Worm (Caenorhabditis elegans) whole organism, L2 larva: ENCODE results near the gene str-9.

Source experiments
- F13H6.1 ChIP-seq: sonication (generic microtip); optimal IDR thresholded peaks from 2 replicates; lab custom pipeline; 2016; ENCODE audit warnings: missing genetic modification characterization, missing compliant biosample characterization
- R02D3.7 ChIP-seq: fragments of 150-350 bp; optimal IDR thresholded peaks from 2 replicates; lab custom pipeline; 2014; ENCODE audit warnings: missing biosample characterization, missing genetic modification characterization
- ZK546.5 ChIP-seq: sonication (generic microtip); optimal IDR thresholded peaks from 2 replicates; lab custom pipeline; 2017; ENCODE audit warnings: missing biosample characterization, missing genetic modification characterization
- alr-1 ChIP-seq: fragments of 150-350 bp; optimal IDR thresholded peaks from 2 replicates; lab custom pipeline; 2014; ENCODE audit warnings: missing biosample characterization, missing genetic modification characterization
- aly-2 ChIP-seq: fragments of 150-350 bp; optimal IDR thresholded peaks from 2 replicates; lab custom pipeline; 2014; ENCODE audit warnings: missing biosample characterization, missing genetic modification characterization
- blmp-1 ChIP-seq: sonication (generic microtip); optimal IDR thresholded peaks from 2 replicates; lab custom pipeline; 2017; ENCODE audit warnings: missing genetic modification characterization, mild to moderate bottlenecking, missing compliant biosample characterization, antibody characterized with exemption, moderate library complexity; ENCODE audit not compliant: insufficient read depth
- ceh-16 ChIP-seq: fragments of 150-350 bp; optimal IDR thresholded peaks from 2 replicates; lab custom pipeline; 2014; ENCODE audit warnings: missing biosample characterization, missing genetic modification characterization
- ceh-82 ChIP-seq: fragments of 150-350 bp; optimal IDR thresholded peaks from 2 replicates; lab custom pipeline; 2014; ENCODE audit warnings: missing biosample characterization, missing genetic modification characterization
- crh-2 ChIP-seq: sonication (generic microtip); optimal IDR thresholded peaks from 2 replicates; lab custom pipeline; 2017; ENCODE audit warnings: missing biosample characterization, missing genetic modification characterization
- dmd-4 ChIP-seq: sonication (generic microtip); optimal IDR thresholded peaks from 2 replicates; lab custom pipeline; 2017; ENCODE audit warnings: missing biosample characterization, missing genetic modification characterization
- egl-27 ChIP-seq: sonication (generic microtip); optimal IDR thresholded peaks from 3 replicates; lab custom pipeline; 2017; ENCODE audit warnings: missing biosample characterization, missing genetic modification reagents, missing genetic modification characterization
- elt-1 ChIP-seq: fragments of 150-350 bp; optimal IDR thresholded peaks from 2 replicates; lab custom pipeline; 2014; ENCODE audit warnings: missing biosample characterization, missing genetic modification characterization
- elt-3 ChIP-seq: sonication (generic microtip); optimal IDR thresholded peaks from 2 replicates; lab custom pipeline; 2017; ENCODE audit warnings: missing biosample characterization, missing genetic modification characterization
- fos-1 ChIP-seq: fragments of 150-350 bp; optimal IDR thresholded peaks from 2 replicates; lab custom pipeline; 2014; ENCODE audit warnings: missing biosample characterization, missing genetic modification characterization
- gmeb-1 ChIP-seq: fragments of 150-350 bp; optimal IDR thresholded peaks from 2 replicates; lab custom pipeline; 2014; ENCODE audit warnings: missing biosample characterization, missing genetic modification characterization
- lin-11 ChIP-seq: fragments of 150-350 bp; sonication (generic microtip); optimal IDR thresholded peaks from 2 replicates; lab custom pipeline; 2014; ENCODE audit warnings: missing biosample characterization, missing genetic modification characterization, inconsistent platforms, mixed read lengths
- lin-39 ChIP-seq: fragments of 150-350 bp; optimal IDR thresholded peaks from 2 replicates; lab custom pipeline; 2014; ENCODE audit warnings: missing biosample characterization, missing genetic modification reagents, missing genetic modification characterization
- lsy-2 ChIP-seq, 2 experiments: fragments of 150-350 bp in 1 of 2; sonication (generic microtip) in 1 of 2; optimal IDR thresholded peaks; 2 replicates each; lab custom pipeline; 2014 to 2017; ENCODE audit warnings: missing biosample characterization in 2 of 2, missing genetic modification characterization in 2 of 2
- mab-5 ChIP-seq: fragments of 150-350 bp; optimal IDR thresholded peaks from 2 replicates; lab custom pipeline; 2014; ENCODE audit warnings: missing biosample characterization, missing genetic modification characterization
- mbf-1 ChIP-seq: sonication (generic microtip); optimal IDR thresholded peaks from 2 replicates; lab custom pipeline; 2017; ENCODE audit warnings: missing biosample characterization, missing genetic modification characterization
- nhr-12 ChIP-seq: fragments of 150-350 bp; optimal IDR thresholded peaks from 2 replicates; lab custom pipeline; 2014; ENCODE audit warnings: missing biosample characterization, missing genetic modification characterization
- nhr-129 ChIP-seq: fragments of 150-350 bp; optimal IDR thresholded peaks from 2 replicates; lab custom pipeline; 2014; ENCODE audit warnings: missing biosample characterization, missing genetic modification characterization
- nhr-21 ChIP-seq: fragments of 150-350 bp; optimal IDR thresholded peaks from 2 replicates; lab custom pipeline; 2014; ENCODE audit warnings: missing biosample characterization, missing genetic modification characterization
- nhr-23 ChIP-seq: fragments of 150-350 bp; optimal IDR thresholded peaks from 2 replicates; lab custom pipeline; 2014; ENCODE audit warnings: missing biosample characterization, missing genetic modification reagents, missing genetic modification characterization
- nhr-25 ChIP-seq: fragments of 150-350 bp; sonication (generic microtip); optimal IDR thresholded peaks from 3 replicates; lab custom pipeline; 2014; ENCODE audit warnings: missing biosample characterization, missing genetic modification characterization
- nhr-6 ChIP-seq: fragments of 150-350 bp; optimal IDR thresholded peaks from 2 replicates; lab custom pipeline; 2014; ENCODE audit warnings: missing biosample characterization, missing genetic modification characterization
- nhr-77 ChIP-seq: fragments of 150-350 bp; optimal IDR thresholded peaks from 2 replicates; lab custom pipeline; 2014; ENCODE audit warnings: missing biosample characterization, missing genetic modification characterization
- peb-1 ChIP-seq: fragments of 150-350 bp; optimal IDR thresholded peaks from 2 replicates; lab custom pipeline; 2014; ENCODE audit warnings: missing biosample characterization, missing genetic modification characterization
- skn-1 ChIP-seq: sonication (generic microtip); optimal IDR thresholded peaks from 2 replicates; lab custom pipeline; 2017; ENCODE audit warnings: missing biosample characterization, missing genetic modification characterization
- unc-39 ChIP-seq: fragments of 150-350 bp; optimal IDR thresholded peaks from 2 replicates; lab custom pipeline; 2014; ENCODE audit warnings: missing biosample characterization, missing genetic modification characterization
- unc-55 ChIP-seq: fragments of 150-350 bp; sonication (generic microtip); optimal IDR thresholded peaks from 3 replicates; lab custom pipeline; 2014; ENCODE audit warnings: missing biosample characterization, missing genetic modification reagents, missing genetic modification characterization
- unc-62 ChIP-seq: fragments of 150-350 bp; optimal IDR thresholded peaks from 2 replicates; lab custom pipeline; 2014; ENCODE audit warnings: missing biosample characterization, missing genetic modification reagents, missing genetic modification characterization

The str-9 gene

DNA sequence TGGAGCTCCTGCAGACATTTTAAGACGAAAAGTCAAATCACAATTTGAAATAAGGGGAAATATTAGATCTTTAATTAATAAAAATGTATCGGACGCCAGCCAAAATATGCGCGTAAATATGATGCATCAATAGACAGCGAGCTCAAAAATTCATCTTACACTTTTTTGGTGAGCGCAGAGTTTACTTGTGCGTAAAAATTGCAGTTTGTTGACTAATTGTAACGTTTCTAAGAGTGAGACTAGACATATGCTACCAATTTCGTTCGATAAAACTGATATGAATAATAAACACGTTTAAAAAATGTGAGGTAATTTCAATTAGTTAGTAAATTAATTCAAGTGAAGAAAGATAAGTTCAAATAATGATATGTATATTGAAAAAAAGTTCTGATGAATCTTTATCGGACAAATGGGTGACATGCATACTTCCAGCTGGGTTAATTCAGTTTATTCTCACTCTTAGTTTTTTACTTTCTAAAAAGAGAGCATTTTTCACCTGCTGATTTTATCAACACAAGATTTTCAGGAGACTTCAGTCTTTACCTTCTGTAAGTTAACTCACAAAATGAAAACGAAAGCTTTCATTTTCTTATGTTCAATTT is 20.7 kb downstream of the str-9 start, which contains the start of the genes nhr-285 and irld-52:
TSS of gene nhr-285 (minus strand) at position 101 of the 602 bp plus-strand sequence.
TSS of gene irld-52 (plus strand) at position 552 of the 602 bp plus-strand sequence.
- TF ChIP-seq elt-3 (tag; lab: Kevin White, UChicago) = no peak

DNA sequence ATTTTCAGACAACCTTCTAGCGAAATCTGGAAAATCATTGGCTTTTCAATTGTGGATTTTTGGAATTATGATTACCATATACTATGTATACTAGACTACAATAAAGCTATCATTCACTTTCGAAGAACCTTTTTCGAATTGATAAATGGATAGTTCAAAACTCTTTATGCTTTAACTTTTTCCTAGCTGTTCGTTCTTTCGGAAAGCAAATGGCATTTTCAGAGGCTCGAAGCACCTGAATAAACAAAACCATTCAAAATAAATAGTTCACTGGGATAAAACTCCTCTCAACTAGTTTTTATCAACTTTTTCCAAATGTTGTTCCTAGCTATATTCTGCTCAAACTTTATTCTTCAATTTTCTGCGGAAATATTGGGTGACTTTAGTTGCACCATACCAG is 22.5 kb downstream of the str-9 start, which contains the start of gene T26E4.2:
TSS of gene T26E4.2 (plus strand) at position 301 of the 400 bp plus-strand sequence.
- no peak for TF ChIP-seq nhr-6 (tag; lab: Kevin White, UChicago)
- TF ChIP-seq ceh-82 = no peak
- TF ChIP-seq lin-11 (tag; lab: Kevin White, UChicago) = no peak
- TF ChIP-seq lsy-2 (tag; optimal IDR thresholded peaks at IDR 0.05; lab: Kevin White, UChicago) = no peak
- TF ChIP-seq mbf-1 (tag; lab: Kevin White, UChicago) = no peak
- TF ChIP-seq nhr-12 = no peak
- no peak for TF ChIP-seq F13H6.1 (tag; lab: Kevin White, UChicago)
- no peak for TF ChIP-seq peb-1 (tag; lab: Kevin White, UChicago)
- no peak for TF ChIP-seq alr-1 (tag; lab: Kevin White, UChicago)
- no peak for TF ChIP-seq unc-62 (GFP tag; lab: Kevin White, UChicago)
- TF ChIP-seq egl-27 (tag; lab: Kevin White, UChicago) = no peak
- TF ChIP-seq nhr-77 (tag; lab: Kevin White, UChicago) = no peak
- TF ChIP-seq nhr-21 (tag; lab: Kevin White, UChicago) = no peak
- TF ChIP-seq skn-1 = no peak

DNA sequence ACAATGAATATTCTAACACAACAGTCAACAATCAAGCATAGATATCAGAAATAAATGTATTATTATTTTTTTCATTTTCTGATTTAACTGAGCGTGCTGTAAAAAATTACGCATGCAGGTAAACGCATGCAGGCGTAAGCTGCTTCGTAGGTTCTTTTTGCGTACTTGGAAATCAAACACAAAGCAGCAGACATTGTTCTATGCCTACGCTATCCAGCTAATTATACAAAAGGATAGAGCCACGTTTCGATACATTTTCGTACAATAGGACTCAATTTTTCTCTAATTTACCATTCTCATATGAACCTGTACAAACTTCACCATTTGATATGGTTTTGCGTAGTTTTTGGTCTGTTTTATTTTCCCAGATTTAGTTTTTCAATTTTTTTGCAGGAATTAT is 23.9 kb downstream of the str-9 start, which contains the start of gene T26E4.3:
TSS of gene T26E4.3 (plus strand) at position 301 of the 400 bp plus-strand sequence.
- TF ChIP-seq mbf-1 (tag; lab: Kevin White, UChicago) (no peak), aly-2 (tag; lab: Kevin White, UChicago) (no peak), lin-39 (tag; lab: Kevin White, UChicago) (no peak), R02D3.7 (no peak), unc-39 (no peak), crh-2 (no peak), elt-1 (tag; lab: Kevin White, UChicago) (no peak), nhr-25 (no peak), nhr-6 (tag; lab: Kevin White, UChicago) (no peak), fos-1 (tag; lab: Kevin White, UChicago) (no peak)
- TF ChIP-seq, all 48 proteins: peak for 0

DNA sequence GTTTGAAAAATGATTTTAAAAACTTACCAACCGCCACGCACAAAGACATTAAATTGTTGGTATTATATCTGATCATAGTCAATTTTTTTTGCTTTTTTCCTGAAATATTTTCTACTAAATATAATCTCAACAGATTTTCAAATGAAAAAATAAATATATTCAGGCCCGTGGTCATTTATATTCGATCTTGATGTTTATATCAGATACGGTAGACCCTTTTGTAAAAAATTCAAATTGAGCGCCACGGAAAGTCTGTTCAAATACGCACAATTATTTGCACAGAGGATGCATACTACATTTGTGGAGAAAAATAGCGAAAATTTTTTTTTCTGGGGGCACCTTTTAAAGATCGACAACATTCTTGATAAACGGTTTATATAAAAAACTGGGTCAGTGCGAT is 33.9 kb downstream of the str-9 start, which contains the start of gene T26E4.4:
TSS of gene T26E4.4 (minus strand) at position 101 of the 400 bp plus-strand sequence.
- TF ChIP-seq ceh-16 = no peak
- no peak for TF ChIP-seq crh-2
- TF ChIP-seq nhr-23 (tag; lab: Kevin White, UChicago) = no peak
- TF ChIP-seq dmd-4 (tag; lab: Kevin White, UChicago) = no peak
- no peak for TF ChIP-seq nhr-77 (tag; lab: Kevin White, UChicago)
- no peak for TF ChIP-seq ZK546.5 (tag; lab: Kevin White, UChicago)
- no peak for TF ChIP-seq nhr-12

DNA sequence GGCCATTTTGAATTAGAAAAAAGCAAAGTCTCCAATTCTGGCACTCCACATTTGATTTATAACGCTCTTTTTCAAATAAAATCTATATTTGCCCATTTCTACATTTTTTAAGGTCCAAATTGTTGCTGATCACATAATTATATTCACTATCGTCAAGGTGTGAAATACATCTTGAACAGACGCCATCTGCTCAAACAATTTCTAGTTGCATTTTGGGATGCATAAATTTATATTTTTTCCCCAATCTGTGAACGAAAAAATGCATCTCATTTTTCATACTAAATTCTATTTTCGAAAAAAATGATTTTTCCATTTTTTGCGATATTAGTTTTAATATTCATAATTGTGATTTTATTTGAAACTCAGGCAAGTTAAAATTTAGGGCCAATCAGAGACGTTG is 34.7 kb downstream of the str-9 start, which contains the start of gene T26E4.7:
TSS of gene T26E4.7 (plus strand) at position 301 of the 400 bp plus-strand sequence.
- TF ChIP-seq unc-62 (GFP tag; lab: Kevin White, UChicago) (no peak), fos-1 (tag; lab: Kevin White, UChicago) (no peak), mab-5 (no peak), lin-39 (tag; lab: Kevin White, UChicago) (no peak), nhr-129 (tag; lab: Kevin White, UChicago) (no peak), ceh-82 (no peak), egl-27 (tag; lab: Kevin White, UChicago) (no peak), unc-55 (no peak), alr-1 (tag; lab: Kevin White, UChicago) (no peak), nhr-21 (tag; lab: Kevin White, UChicago) (no peak), nhr-12 (no peak), F13H6.1 (tag; lab: Kevin White, UChicago) (no peak), gmeb-1 (tag; lab: Kevin White, UChicago) (no peak), blmp-1 (tag; lab: Kevin White, UChicago) (no peak), aly-2 (tag; lab: Kevin White, UChicago) (no peak)
